Worm (Caenorhabditis elegans): ENCODE data around the gene C29F7.1.

ce11 chrX:13435116-13435515 is 25.4 kb downstream of the C29F7.1 start:
- TF ChIP-seq nhr-76 (tag; optimal IDR thresholded peaks at IDR 0.05): no peak
- TF ChIP-seq nhr-42 (GFP tag; IDR thresholded peaks at IDR 0.05): no peak
- no peak for TF ChIP-seq nhr-10 (tag; optimal IDR thresholded peaks at IDR 0.05)
- TF ChIP-seq ama-1 (optimal IDR thresholded peaks at IDR 0.05): no peak
- TF ChIP-seq F26F4.8 (GFP tag; conservative IDR thresholded peaks at IDR 0.05): no peak
- TF ChIP-seq fkh-10 (GFP tag; optimal IDR thresholded peaks at IDR 0.05): no peak
- no peak for TF ChIP-seq mdl-1 (tag; optimal IDR thresholded peaks at IDR 0.05)
- TF ChIP-seq ZK337.2 (GFP tag; IDR thresholded peaks at IDR 0.05): no peak
- no peak for TF ChIP-seq pqm-1 (tag; optimal IDR thresholded peaks at IDR 0.05)
- TF ChIP-seq nhr-77 (tag; optimal IDR thresholded peaks at IDR 0.05): no peak
- TF ChIP-seq daf-8 (GFP tag; IDR thresholded peaks at IDR 0.05): no peak
- no peak for TF ChIP-seq ctbp-1 (GFP tag; IDR thresholded peaks at IDR 0.05)
- TF ChIP-seq ztf-11 (tag; optimal IDR thresholded peaks at IDR 0.05): no peak
